Fruit fly (Drosophila melanogaster) whole organism, embryonic: ENCODE measurements around the gene lectin-24Db.
A peak's percentile ranks its signal among the peaks of the same experiment; 100 is the strongest.

ENCODE experiments used
- Ada2b ChIP-seq: fragments of 200-800 bp; sonication (Bioruptor generic); IDR thresholded peaks from 2 replicates; pipeline ENCODE4 v1.3.6; 2022; ENCODE audit warnings: missing biosample characterization, missing genetic modification characterization
- Awh ChIP-seq: fragments of 200-800 bp; sonication (Bioruptor generic); IDR thresholded peaks from 2 replicates; pipeline ENCODE4, ENCODE4 v1.3.6; 2022; ENCODE audit warnings: missing biosample characterization, missing genetic modification characterization
- CG12299 ChIP-seq: fragments of 200-800 bp; sonication (Bioruptor generic); optimal IDR thresholded peaks from 2 replicates; lab custom pipeline; 2018; ENCODE audit warnings: missing biosample characterization, mild to moderate bottlenecking, missing genetic modification characterization
- CG13287 ChIP-seq: fragments of 200-800 bp; sonication (Bioruptor generic); IDR thresholded peaks from 2 replicates; pipeline ENCODE4 v1.3.6; 2022; ENCODE audit warnings: missing biosample characterization, missing genetic modification characterization; ENCODE audit not compliant: partially characterized antibody
- CG13296 ChIP-seq: fragments of 200-800 bp; sonication (Bioruptor generic); optimal IDR thresholded peaks from 3 replicates; lab custom pipeline; 2018; ENCODE audit warnings: missing biosample characterization, mild to moderate bottlenecking, missing genetic modification characterization
- CG1603 ChIP-seq: fragments of 200-800 bp; sonication (Bioruptor generic); optimal IDR thresholded peaks from 2 replicates; lab custom pipeline; 2019; ENCODE audit warnings: missing biosample characterization, mild to moderate bottlenecking, missing genetic modification characterization, moderate library complexity
- CG17385 ChIP-seq: fragments of 200-800 bp; sonication (Bioruptor generic); optimal IDR thresholded peaks from 3 replicates; lab custom pipeline; 2018; ENCODE audit warnings: missing biosample characterization, mild to moderate bottlenecking, missing genetic modification characterization
- CG1832 ChIP-seq: fragments of 200-800 bp; sonication (Bioruptor generic); optimal IDR thresholded peaks from 2 replicates; lab custom pipeline; 2017; ENCODE audit warnings: missing biosample characterization, mild to moderate bottlenecking, missing genetic modification characterization, inconsistent platforms
- CG18764 ChIP-seq: fragments of 200-800 bp; sonication (Bioruptor generic); optimal IDR thresholded peaks from 3 replicates; lab custom pipeline; 2016; ENCODE audit warnings: missing biosample characterization, missing genetic modification characterization
- CG2202 ChIP-seq: fragments of 200-800 bp; sonication (Bioruptor generic); optimal IDR thresholded peaks from 2 replicates; lab custom pipeline; 2018; ENCODE audit warnings: missing biosample characterization, mild to moderate bottlenecking, missing genetic modification characterization
- CG32772 ChIP-seq: fragments of 200-800 bp; sonication (Bioruptor generic); IDR thresholded peaks from 2 replicates; pipeline ENCODE4 v1.3.6; 2022; ENCODE audit warnings: missing biosample characterization, missing genetic modification characterization
- CG33213 ChIP-seq: fragments of 200-800 bp; sonication (Bioruptor generic); optimal IDR thresholded peaks from 3 replicates; lab custom pipeline; 2016; ENCODE audit warnings: missing biosample characterization, missing genetic modification characterization
- CG34224 ChIP-seq: fragments of 200-800 bp; sonication (Bioruptor generic); IDR thresholded peaks from 3 replicates; pipeline ENCODE4 v1.3.6; 2022; ENCODE audit warnings: missing biosample characterization, missing genetic modification characterization; ENCODE audit not compliant: partially characterized antibody
- CG34422 ChIP-seq: fragments of 200-800 bp; sonication (Bioruptor generic); IDR thresholded peaks from 3 replicates; pipeline ENCODE4 v1.3.6; 2022; ENCODE audit warnings: missing biosample characterization, missing genetic modification characterization
- CG4404 ChIP-seq: fragments of 200-800 bp; sonication (Bioruptor generic); IDR thresholded peaks from 2 replicates; pipeline ENCODE4 v1.3.6; 2022; ENCODE audit warnings: missing biosample characterization, missing genetic modification characterization
- CG4707 ChIP-seq: fragments of 200-800 bp; sonication (Bioruptor generic); optimal IDR thresholded peaks from 2 replicates; lab custom pipeline; 2018; ENCODE audit warnings: missing biosample characterization, mild to moderate bottlenecking, missing genetic modification characterization, moderate library complexity
- CG4730 ChIP-seq: fragments of 200-800 bp; sonication (Bioruptor generic); IDR thresholded peaks from 2 replicates; pipeline ENCODE4 v1.3.6; 2022; ENCODE audit warnings: missing biosample characterization, missing genetic modification characterization
- CG4820 ChIP-seq: fragments of 200-800 bp; sonication (Bioruptor generic); optimal IDR thresholded peaks from 3 replicates; lab custom pipeline; 2016; ENCODE audit warnings: missing biosample characterization, missing genetic modification characterization
- CG9797 ChIP-seq: fragments of 200-800 bp; sonication (Bioruptor generic); optimal IDR thresholded peaks from 3 replicates; lab custom pipeline; 2018; ENCODE audit warnings: missing biosample characterization, mild to moderate bottlenecking, missing genetic modification characterization
- CTCF ChIP-seq: fragments of 200-800 bp; sonication (Bioruptor generic); optimal IDR thresholded peaks from 2 replicates; lab custom pipeline; 2017; ENCODE audit warnings: missing biosample characterization, mild to moderate bottlenecking, missing genetic modification characterization, moderate library complexity
- CrebB ChIP-seq: fragments of 200-800 bp; sonication (Bioruptor generic); optimal IDR thresholded peaks from 3 replicates; lab custom pipeline; 2018; ENCODE audit warnings: missing biosample characterization, mild to moderate bottlenecking, missing genetic modification characterization
- D ChIP-seq, 2 experiments: fragments of 200-800 bp in 1 of 2; fragments of >200 bp in 1 of 2; sonication (Bioruptor generic) in 1 of 2; optimal IDR thresholded peaks; 2 replicates in 1 of 2; 3 replicates in 1 of 2; lab custom pipeline; 2017; ENCODE audit warnings: mild to moderate bottlenecking in 1 of 2, missing biosample characterization in 1 of 2, missing genetic modification characterization in 1 of 2, missing genetic modification reagents in 1 of 2
- Deaf1 ChIP-seq: fragments of 200-800 bp; optimal IDR thresholded peaks from 3 replicates; lab custom pipeline; 2019; ENCODE audit warnings: missing biosample characterization, mild to moderate bottlenecking, missing genetic modification characterization, moderate library complexity
- Dip2 ChIP-seq: fragments of 200-800 bp; sonication (Bioruptor generic); IDR thresholded peaks from 2 replicates; pipeline ENCODE4 v1.3.6; 2022; ENCODE audit warnings: missing biosample characterization, missing genetic modification characterization
- Dll ChIP-seq: fragments of 200-800 bp; sonication (Bioruptor generic); IDR thresholded peaks from 4 replicates; pipeline ENCODE4 v1.3.6; 2022; ENCODE audit warnings: missing biosample characterization, missing genetic modification characterization; ENCODE audit not compliant: partially characterized antibody
- Ets97D ChIP-seq: fragments of 200-800 bp; sonication (Bioruptor generic); optimal IDR thresholded peaks from 3 replicates; lab custom pipeline; 2016; ENCODE audit warnings: missing biosample characterization, missing genetic modification characterization
- HHEX ChIP-seq: fragments of 200-800 bp; sonication (Bioruptor generic); optimal IDR thresholded peaks from 3 replicates; lab custom pipeline; 2017; ENCODE audit warnings: missing biosample characterization, mild to moderate bottlenecking, missing genetic modification characterization, missing genetic modification reagents
- MTF-1 ChIP-seq: fragments of 200-800 bp; sonication (Bioruptor generic); optimal IDR thresholded peaks from 2 replicates; lab custom pipeline; 2018; ENCODE audit warnings: missing biosample characterization, mild to moderate bottlenecking, missing genetic modification characterization, borderline replicate concordance
- Med ChIP-seq: fragments of 200-800 bp; sonication (Bioruptor generic); peaks from one replicate; lab custom pipeline; 2016; ENCODE audit warnings: missing biosample characterization, missing genetic modification characterization, mild to moderate bottlenecking, inconsistent platforms, moderate library complexity
- Oaz ChIP-seq: fragments of 200-800 bp; sonication (Bioruptor generic); IDR thresholded peaks from 2 replicates; pipeline ENCODE4 v1.3.6; 2022; ENCODE audit warnings: missing biosample characterization, missing genetic modification characterization
- YL-1 ChIP-seq: fragments of 200-800 bp; sonication (Bioruptor generic); optimal IDR thresholded peaks from 3 replicates; lab custom pipeline; 2017; ENCODE audit warnings: missing biosample characterization, mild to moderate bottlenecking, missing genetic modification characterization
- ase ChIP-seq: fragments of 200-800 bp; sonication (Bioruptor generic); IDR thresholded peaks from 3 replicates; pipeline ENCODE4 v1.3.6; 2022; ENCODE audit warnings: missing biosample characterization, missing genetic modification characterization
- bcd ChIP-seq: fragments of 200-800 bp; sonication (Bioruptor generic); optimal IDR thresholded peaks from 2 replicates; lab custom pipeline; 2017; ENCODE audit warnings: missing biosample characterization, mild to moderate bottlenecking, missing genetic modification characterization
- br ChIP-seq: fragments of >200 bp; optimal IDR thresholded peaks from 2 replicates; lab custom pipeline; 2017
- en ChIP-seq: fragments of 200-800 bp; sonication (Bioruptor generic); optimal IDR thresholded peaks from 2 replicates; lab custom pipeline; 2016; ENCODE audit warnings: missing biosample characterization, missing genetic modification characterization
- eve ChIP-seq, 2 experiments: fragments of >200 bp; optimal IDR thresholded peaks; 2 replicates each; lab custom pipeline; 2017; ENCODE audit warnings: missing biosample characterization in 2 of 2, missing genetic modification characterization in 2 of 2
- hkb ChIP-seq, 2 experiments: fragments of 200-800 bp in 1 of 2; fragments of >200 bp in 1 of 2; sonication (Bioruptor generic) in 1 of 2; IDR thresholded peaks in 1 of 2; optimal IDR thresholded peaks in 1 of 2; 2 replicates each; pipeline versions ENCODE4 v1.3.6 to Lab custom; 2017 to 2022; ENCODE audit warnings: missing biosample characterization in 1 of 2, missing genetic modification characterization in 1 of 2
- lilli ChIP-seq: fragments of 200-800 bp; sonication (Bioruptor generic); optimal IDR thresholded peaks from 3 replicates; lab custom pipeline; 2016; ENCODE audit warnings: missing biosample characterization, missing genetic modification characterization
- nau ChIP-seq: fragments of 200-800 bp; sonication (Bioruptor generic); optimal IDR thresholded peaks from 3 replicates; lab custom pipeline; 2017; ENCODE audit warnings: missing biosample characterization, mild to moderate bottlenecking, missing genetic modification characterization, missing genetic modification reagents
- nom ChIP-seq: fragments of 200-800 bp; sonication (Bioruptor generic); optimal IDR thresholded peaks from 2 replicates; lab custom pipeline; 2017; ENCODE audit warnings: missing biosample characterization, missing genetic modification characterization, mild to moderate bottlenecking, moderate library complexity, missing genetic modification reagents
- org-1 ChIP-seq: fragments of 200-800 bp; sonication (Bioruptor generic); optimal IDR thresholded peaks from 2 replicates; lab custom pipeline; 2017; ENCODE audit warnings: missing biosample characterization, missing genetic modification characterization
- prd ChIP-seq, 3 experiments: fragments of >200 bp in 2 of 3; fragments of 200-800 bp in 1 of 3; sonication (Bioruptor generic) in 1 of 3; optimal IDR thresholded peaks in 2 of 3; IDR thresholded peaks in 1 of 3; 2 replicates in 2 of 3; 3 replicates in 1 of 3; pipeline versions ENCODE4 v1.3.6 to Lab custom; 2017 to 2022; ENCODE audit warnings: missing biosample characterization in 1 of 3, missing genetic modification characterization in 1 of 3
- pzg ChIP-seq: fragments of 200-800 bp; sonication (Bioruptor generic); optimal IDR thresholded peaks from 3 replicates; lab custom pipeline; 2018; ENCODE audit warnings: missing biosample characterization, mild to moderate bottlenecking, missing genetic modification characterization, moderate library complexity
- run ChIP-seq: fragments of 200-800 bp; sonication (Bioruptor generic); optimal IDR thresholded peaks from 3 replicates; lab custom pipeline; 2018; ENCODE audit warnings: missing biosample characterization, mild to moderate bottlenecking, missing genetic modification characterization
- tio ChIP-seq: fragments of 200-800 bp; sonication (Bioruptor generic); optimal IDR thresholded peaks from 2 replicates; lab custom pipeline; 2017; ENCODE audit warnings: missing biosample characterization, missing genetic modification characterization, inconsistent platforms
- ttk ChIP-seq: fragments of 200-800 bp; sonication (Bioruptor generic); IDR thresholded peaks from 2 replicates; pipeline ENCODE4 v2.1.2; 2022; ENCODE audit warnings: missing biosample characterization, missing genetic modification characterization
- unpg ChIP-seq: fragments of 200-800 bp; sonication (Bioruptor generic); optimal IDR thresholded peaks from 3 replicates; lab custom pipeline; 2018; ENCODE audit warnings: missing biosample characterization, mild to moderate bottlenecking, missing genetic modification characterization, moderate library complexity
- yki ChIP-seq: fragments of >200 bp; optimal IDR thresholded peaks from 3 replicates; lab custom pipeline; 2018
- zfh1 ChIP-seq: fragments of 200-800 bp; sonication (Bioruptor generic); IDR thresholded peaks from 3 replicates; pipeline ENCODE4 v1.3.6; 2022; ENCODE audit warnings: missing biosample characterization, missing genetic modification characterization

The lectin-24Db gene

DNA sequence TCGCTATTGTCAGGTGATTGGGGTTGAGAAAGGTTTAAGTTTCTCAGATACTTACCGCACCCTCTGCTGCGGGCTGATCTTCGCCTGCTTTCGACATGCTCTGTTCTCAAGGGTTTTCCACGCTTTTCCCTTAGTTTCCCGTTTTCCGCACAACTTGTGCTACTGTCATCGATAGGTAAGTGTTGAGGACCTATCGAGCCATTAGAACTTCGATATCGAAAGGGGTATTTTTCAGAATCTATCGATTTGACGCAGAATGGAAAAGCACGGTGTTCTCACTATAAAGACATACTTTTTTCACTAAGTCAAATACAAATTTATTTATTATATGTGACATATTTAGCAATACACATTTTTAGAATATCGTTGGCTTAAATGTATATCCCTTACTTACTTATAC lies 38.9 kb downstream of the lectin-24Db start, which contains the start of gene CG3702 (continued):
- no peak for TF ChIP-seq Awh (GFP tag; lab: Robert Waterston, UW)
- no peak for TF ChIP-seq org-1 (GFP tag; lab: Kevin White, UChicago)
- no peak for TF ChIP-seq hkb (optimal IDR thresholded peaks at IDR 0.05; lab: Kevin White, UChicago)
- no peak for TF ChIP-seq hkb (GFP tag; IDR thresholded peaks at IDR 0.05; lab: Robert Waterston, UW)
- TF ChIP-seq tio (GFP tag; lab: Kevin White, UChicago), result no peak
- TF ChIP-seq CG32772 (GFP tag; lab: Robert Waterston, UW), result no peak

- no peak for TF ChIP-seq ase
- TF ChIP-seq CG12299, result no peak
- TF ChIP-seq Ets97D (GFP tag; lab: Kevin White, UChicago), result peak; percentile 70
- peak; percentile 22 for TF ChIP-seq CG13296
- 0 out of 3 replicates have a peak, but pooled peaks have one; percentile 20 for TF ChIP-seq CG34224
- TF ChIP-seq en, result no peak
- TF ChIP-seq eve (GFP tag; optimal IDR thresholded peaks at IDR 0.05; lab: Kevin White, UChicago), result no peak
- TF ChIP-seq CG2202, result peak; percentile 1
- peak; percentile 32 for TF ChIP-seq nom (GFP tag; lab: Kevin White, UChicago)
- peak; percentile 24 for TF ChIP-seq HHEX (GFP tag; lab: Kevin White, UChicago)
- no peak for TF ChIP-seq CTCF (GFP tag; lab: Kevin White, UChicago)
- peak; percentile 71; the same call in 1 of the 3 replicates for TF ChIP-seq CG34422 (GFP tag; lab: Robert Waterston, UW)
- no peak for TF ChIP-seq CG18764
- TF ChIP-seq CG4707 (GFP tag; lab: Kevin White, UChicago), result no peak
- TF ChIP-seq yki (lab: Kevin White, UChicago), result no peak
- no peak for TF ChIP-seq br (lab: Kevin White, UChicago)
- no peak for TF ChIP-seq bcd (GFP tag; lab: Kevin White, UChicago)
- TF ChIP-seq unpg (GFP tag; lab: Kevin White, UChicago), result peak; percentile 13
- TF ChIP-seq Dip2, result no peak
- peak; percentile 20 for TF ChIP-seq CG1603 (tag; lab: Kevin White, UChicago)
- TF ChIP-seq MTF-1 (GFP tag; lab: Kevin White, UChicago), result no peak
- peak; percentile 93 for TF ChIP-seq YL-1
- no peak for TF ChIP-seq CG4820 (GFP tag; lab: Kevin White, UChicago)
- peak; percentile 63 for TF ChIP-seq CG9797 (GFP tag; lab: Kevin White, UChicago)
- TF ChIP-seq ttk (GFP tag; lab: Robert Waterston, UW), result no peak
- no peak for TF ChIP-seq Ada2b
- TF ChIP-seq Deaf1 (tag; lab: Kevin White, UChicago), result no peak
- TF ChIP-seq CG17385, result no peak
- TF ChIP-seq CG4730 (GFP tag; lab: Robert Waterston, UW), result no peak
- TF ChIP-seq pzg, result peak; percentile 31
- peak; percentile 68 for TF ChIP-seq Med (GFP tag; lab: Kevin White, UChicago)
- no peak for TF ChIP-seq lilli (GFP tag; lab: Kevin White, UChicago)
- TF ChIP-seq CG1832 (GFP tag; lab: Kevin White, UChicago), result no peak
- peak; percentile 43; the same call in 1 of the 2 replicates for TF ChIP-seq CG13287 (GFP tag; lab: Robert Waterston, UW)
- TF ChIP-seq Oaz (GFP tag; lab: Robert Waterston, UW), result no peak
- no peak; the same call in 3 of the 4 replicates for TF ChIP-seq Dll (GFP tag; lab: Robert Waterston, UW)
- TF ChIP-seq D (optimal IDR thresholded peaks at IDR 0.05; lab: Kevin White, UChicago), result no peak
- no peak for TF ChIP-seq D (GFP tag; optimal IDR thresholded peaks at IDR 0.05; lab: Kevin White, UChicago)
- no peak for TF ChIP-seq prd (optimal IDR thresholded peaks at IDR 0.05; lab: Kevin White, UChicago)
- no peak for TF ChIP-seq prd (GFP tag; IDR thresholded peaks at IDR 0.05; lab: Robert Waterston, UW)
- TF ChIP-seq zfh1, result no peak
- TF ChIP-seq CrebB, result no peak
- TF ChIP-seq CG33213 (GFP tag; lab: Kevin White, UChicago), result no peak
- TF ChIP-seq nau (GFP tag; lab: Kevin White, UChicago), result peak; percentile 37
- no peak for TF ChIP-seq run (tag; lab: Kevin White, UChicago)
- no peak for TF ChIP-seq CG4404 (GFP tag; lab: Robert Waterston, UW)
Measured at dm6 chr2L:4227546-4227945, 39.6 kb downstream of the lectin-24Db start, which contains the start of gene RpL40. RpL40 (plus strand) TSS chr2L:4227699.
